Fruit fly (Drosophila melanogaster) whole organism: Measurements from ENCODE around the gene fig.

Experiments used
- CG8478 ChIP-seq: fragments of >200 bp; optimal IDR thresholded peaks from 2 replicates; lab custom pipeline; 2018; ENCODE audit warnings: inconsistent platforms
- Dll ChIP-seq: fragments of >200 bp; optimal IDR thresholded peaks from 2 replicates; lab custom pipeline; 2017
- EcR ChIP-seq, 2 experiments: fragments of >200 bp; optimal IDR thresholded peaks; 2 replicates each; lab custom pipeline; 2017; ENCODE audit warnings: missing biosample characterization in 2 of 2, missing genetic modification characterization in 2 of 2, missing genetic modification reagents in 2 of 2
- pan ChIP-seq: fragments of >200 bp; optimal IDR thresholded peaks from 2 replicates; lab custom pipeline; 2017
- psq ChIP-seq: fragments of >200 bp; optimal IDR thresholded peaks from 2 replicates; lab custom pipeline; 2017
- usp ChIP-seq: fragments of >200 bp; optimal IDR thresholded peaks from 2 replicates; lab custom pipeline; 2017; ENCODE audit warnings: missing biosample characterization, missing genetic modification characterization, mixed read lengths

Gene fig

DNA sequence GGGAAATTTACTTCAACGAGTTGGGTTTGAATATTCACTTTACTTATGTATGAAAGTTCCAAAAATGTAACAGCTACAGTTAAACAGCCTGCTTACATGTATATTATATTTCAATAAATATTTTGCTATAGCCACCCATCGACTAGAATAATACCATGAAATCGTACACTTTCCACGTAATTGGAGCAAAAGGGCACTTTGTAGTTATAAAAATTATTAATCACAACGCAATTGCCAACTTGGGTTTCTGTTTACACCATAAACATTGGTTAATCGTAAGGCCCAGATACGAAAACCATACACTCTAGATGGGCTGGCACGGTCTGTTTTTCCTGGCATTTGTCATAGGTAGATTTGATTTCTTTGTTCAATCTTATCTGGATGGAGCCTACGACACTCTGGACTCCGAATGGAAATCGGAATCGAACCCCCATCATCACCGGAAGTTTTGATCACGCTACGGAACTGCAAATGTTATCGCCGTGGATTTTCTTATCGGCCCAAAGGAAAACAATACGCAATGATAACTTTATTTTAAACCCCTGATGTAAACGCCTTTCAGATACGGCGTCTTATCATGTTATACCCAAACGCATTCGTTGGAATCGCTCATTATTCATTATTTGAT, at the start of gene fig:
fig (minus strand) TSS at position 51 of the 628 bp plus-strand sequence.
- no peak for TF ChIP-seq CG8478
- TF ChIP-seq Dll = no peak
- no peak for TF ChIP-seq EcR (GFP tag; optimal IDR thresholded peaks at IDR 0.05; lab: Kevin White, UChicago)
- no peak for TF ChIP-seq psq (lab: Kevin White, UChicago)
- no peak for TF ChIP-seq pan (lab: Kevin White, UChicago)
- no peak for TF ChIP-seq usp (GFP tag; lab: Kevin White, UChicago)

DNA sequence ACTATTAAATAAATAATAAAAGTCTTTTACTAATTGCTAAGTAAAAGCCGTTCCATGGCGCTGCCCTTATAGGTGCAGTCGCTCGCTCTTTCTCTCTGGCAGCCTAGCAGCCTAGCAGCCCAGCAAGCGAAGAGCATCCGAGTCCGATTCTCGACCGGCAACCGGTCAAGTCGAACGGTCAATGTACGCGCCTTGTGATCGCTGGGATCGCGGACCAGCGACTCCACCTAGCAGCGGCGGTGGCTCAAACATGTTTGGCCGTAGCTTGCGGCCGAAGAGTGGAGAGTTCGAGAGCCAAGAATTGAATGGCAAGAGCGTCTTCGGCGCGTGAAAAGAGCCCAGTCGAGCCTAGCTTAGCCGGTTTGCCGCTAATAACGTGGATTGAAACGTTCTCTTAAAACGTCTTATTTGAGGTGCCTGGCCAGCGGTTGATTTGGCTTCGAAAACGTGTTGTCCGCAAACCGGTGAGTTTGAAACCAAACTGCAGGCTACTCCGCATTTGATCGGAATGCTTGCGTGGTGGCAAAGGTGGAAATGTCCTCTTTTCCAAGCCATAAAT, 49.1 kb upstream of the fig start:
- TF ChIP-seq pan (lab: Kevin White, UChicago) = no peak
- no peak for TF ChIP-seq Dll
- TF ChIP-seq usp (GFP tag; lab: Kevin White, UChicago) = no peak
- TF ChIP-seq EcR (GFP tag; optimal IDR thresholded peaks at IDR 0.05; lab: Kevin White, UChicago) = no peak
- no peak for TF ChIP-seq psq (lab: Kevin White, UChicago)
- TF ChIP-seq CG8478 = no peak

dm6 chr3R:29818434-29819268, 38.4 kb upstream of the fig start, which contains the start of gene neo:
Gene neo (plus strand): TSS chr3R:29819131.
- TF ChIP-seq usp (GFP tag; lab: Kevin White, UChicago) (no peak), CG8478 (no peak), EcR (GFP tag; optimal IDR thresholded peaks at IDR 0.05; lab: Kevin White, UChicago) (no peak), Dll (peak; percentile 16), psq (lab: Kevin White, UChicago) (no peak), pan (lab: Kevin White, UChicago) (no peak)

DNA sequence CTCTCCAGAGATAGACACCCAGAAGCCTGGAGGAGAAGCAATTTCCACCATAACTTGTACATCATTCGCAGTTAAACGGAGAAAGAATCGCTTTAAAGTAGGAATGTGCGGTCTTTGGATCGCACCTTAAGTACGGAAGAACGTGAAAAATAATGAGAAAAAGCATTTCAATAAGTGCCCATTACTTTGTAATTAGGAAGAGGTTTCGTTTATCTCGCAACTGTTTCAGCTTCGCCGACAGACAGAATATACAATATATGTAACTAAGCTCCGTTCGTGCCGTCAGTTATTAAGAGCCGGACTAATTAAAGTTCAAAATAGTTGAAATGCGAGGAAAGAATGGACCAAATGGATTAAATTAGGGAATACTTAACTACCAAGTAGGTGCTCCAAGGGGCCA, 37.4 kb upstream of the fig start, which contains the start of gene CG7829:
CG7829 (minus strand) TSS at position 101 of the 400 bp plus-strand sequence.
- no peak for TF ChIP-seq CG8478
- TF ChIP-seq pan (lab: Kevin White, UChicago) = no peak
- TF ChIP-seq psq (lab: Kevin White, UChicago) = no peak
- no peak for TF ChIP-seq usp (GFP tag; lab: Kevin White, UChicago)
- no peak for TF ChIP-seq EcR (GFP tag; optimal IDR thresholded peaks at IDR 0.05; lab: Kevin White, UChicago)
- TF ChIP-seq Dll = no peak

DNA sequence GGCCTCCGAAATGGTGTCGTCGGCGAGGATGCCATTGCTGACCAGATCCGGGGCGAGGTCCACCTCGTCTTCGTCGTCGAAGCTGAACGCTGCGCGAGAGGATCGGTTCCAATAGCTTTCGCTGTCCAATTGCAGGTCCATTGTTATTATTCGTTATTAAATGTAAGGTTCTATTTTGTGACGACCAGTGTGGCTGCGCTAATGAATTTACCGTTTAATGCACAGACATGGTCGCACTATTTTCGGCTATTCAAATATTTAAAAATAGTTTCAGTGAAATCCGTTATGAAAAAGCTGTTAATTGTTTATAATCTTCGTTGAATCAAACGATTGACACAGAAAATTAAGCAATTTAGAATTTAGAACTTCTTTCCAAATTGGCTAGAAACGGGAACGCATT, 36.0 kb upstream of the fig start, which contains the start of gene Vps16B:
Vps16B (minus strand) TSS at position 186 of the 400 bp plus-strand sequence.
- TF ChIP-seq pan (lab: Kevin White, UChicago) (no peak), usp (GFP tag; lab: Kevin White, UChicago) (no peak), CG8478 (no peak), Dll (no peak), psq (lab: Kevin White, UChicago) (no peak), EcR (GFP tag; optimal IDR thresholded peaks at IDR 0.05; lab: Kevin White, UChicago) (no peak)

DNA sequence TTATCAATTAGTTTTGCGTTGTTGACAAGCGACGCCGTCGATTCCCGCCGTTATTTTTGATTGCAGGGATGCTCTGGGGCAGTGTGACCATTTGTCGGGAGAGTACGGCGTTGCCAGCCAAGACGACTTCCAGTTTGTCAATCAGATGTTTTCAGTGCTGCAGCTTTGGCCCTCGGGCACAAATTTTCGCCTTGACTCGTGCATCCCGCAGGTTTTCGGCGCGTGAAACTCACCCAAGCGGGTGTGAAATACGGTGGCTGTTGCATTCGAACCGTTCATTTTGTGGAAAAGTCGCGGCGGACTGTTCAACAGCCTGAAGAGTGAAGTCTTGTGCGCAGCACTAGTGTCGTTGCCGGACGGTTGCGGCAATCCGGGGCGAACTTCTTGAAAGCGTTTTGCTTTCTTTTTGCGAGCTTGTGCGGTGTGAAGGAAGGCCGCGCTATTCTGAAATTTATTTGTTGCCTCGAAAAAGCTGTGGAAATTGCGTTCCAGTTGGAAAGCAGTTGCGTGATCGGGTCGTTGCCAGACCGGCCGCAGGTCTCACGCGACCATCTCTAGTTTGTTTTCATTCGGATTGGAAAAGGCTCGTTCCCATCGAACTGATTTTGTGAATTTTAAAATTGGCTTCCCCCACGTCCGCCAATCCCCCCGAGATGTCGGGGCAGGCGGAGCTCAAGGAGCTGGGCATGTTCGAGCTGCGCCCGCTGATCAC, 26.6 kb upstream of the fig start, which contains the start of the genes ca and ncd:
ca (plus strand) TSS at position 130 of the 712 bp plus-strand sequence.
ncd (minus strand) TSS at position 446 of the 712 bp plus-strand sequence.
- no peak for TF ChIP-seq usp (GFP tag; lab: Kevin White, UChicago)

DNA sequence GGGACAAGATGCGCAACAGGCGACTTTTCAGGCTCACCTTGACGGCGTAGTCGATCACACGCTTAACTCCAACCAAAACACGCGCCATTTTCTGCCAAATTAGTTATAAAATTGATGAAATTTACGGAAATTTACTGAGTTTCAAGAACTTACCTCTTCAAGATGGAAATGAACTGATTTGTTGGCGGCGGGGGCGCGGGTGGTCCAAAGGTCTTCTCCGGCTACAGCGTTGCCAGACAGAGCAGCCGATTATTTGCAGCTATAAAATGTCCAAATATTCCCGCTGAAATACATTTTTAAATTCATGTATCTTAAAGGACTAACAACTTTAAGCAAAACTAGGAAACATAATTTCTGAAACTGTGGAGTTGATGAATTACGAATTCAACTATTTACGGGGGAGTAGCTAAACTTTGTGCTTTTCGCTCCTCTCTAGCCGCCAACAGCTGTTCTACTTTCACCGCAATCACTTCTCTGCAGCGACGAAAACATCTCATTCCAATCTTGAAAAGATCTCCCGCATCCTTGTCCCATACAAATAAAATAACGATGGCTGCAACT, 22.6 kb upstream of the fig start, which contains the start of the genes Etfb and CG7789:
Etfb (minus strand) TSS at position 193 of the 561 bp plus-strand sequence.
CG7789 (plus strand) TSS at position 444 of the 561 bp plus-strand sequence.
- TF ChIP-seq pan (lab: Kevin White, UChicago) = no peak
- TF ChIP-seq CG8478 = no peak
- no peak for TF ChIP-seq usp (GFP tag; lab: Kevin White, UChicago)
- TF ChIP-seq psq (lab: Kevin White, UChicago) = no peak
- no peak for TF ChIP-seq Dll
- TF ChIP-seq EcR (GFP tag; optimal IDR thresholded peaks at IDR 0.05; lab: Kevin White, UChicago) = no peak

dm6 chr3R:29799681-29800028, 19.4 kb upstream of the fig start:
- TF ChIP-seq usp (GFP tag; lab: Kevin White, UChicago) = no peak
- TF ChIP-seq EcR (GFP tag; optimal IDR thresholded peaks at IDR 0.05; lab: Kevin White, UChicago) = no peak
- no peak for TF ChIP-seq pan (lab: Kevin White, UChicago)

DNA sequence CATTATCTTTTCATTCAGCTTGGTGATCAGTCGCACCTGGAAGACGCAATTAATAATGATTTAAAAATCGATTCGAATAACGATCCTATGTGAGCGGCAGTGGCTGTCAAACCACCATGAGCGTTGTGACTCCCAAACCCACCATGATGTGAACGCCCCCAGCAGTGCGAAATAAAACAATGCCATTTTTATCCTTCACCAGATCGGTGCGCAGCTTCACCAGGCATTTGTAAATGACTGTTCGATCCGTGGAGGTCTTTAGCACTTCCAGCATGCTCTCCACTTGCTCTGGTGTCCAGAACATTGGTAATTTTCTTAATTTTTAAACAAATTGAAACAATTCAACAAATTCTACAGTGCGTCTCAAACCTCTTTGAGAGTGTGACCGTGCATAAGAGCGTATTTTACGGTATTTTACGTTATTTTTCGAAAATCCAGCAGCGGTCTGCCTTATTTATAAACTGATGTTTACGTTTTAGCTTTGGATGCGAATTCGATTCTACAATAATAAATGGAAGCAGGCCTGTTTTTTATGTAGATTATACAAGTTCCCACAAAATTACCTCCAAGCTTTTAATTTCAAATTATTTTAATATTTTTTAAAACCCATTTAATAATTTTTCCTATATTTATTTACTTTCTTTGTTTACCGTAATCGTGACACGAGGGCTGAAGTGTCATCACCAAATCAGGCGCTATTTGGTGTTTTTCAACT, 18.9 kb upstream of the fig start, which contains the start of the genes Rnb and Drice:
Rnb (minus strand) TSS at position 389 of the 715 bp plus-strand sequence.
Drice (plus strand) TSS at position 693 of the 715 bp plus-strand sequence.
- TF ChIP-seq CG8478 (no peak), EcR (GFP tag; optimal IDR thresholded peaks at IDR 0.05; lab: Kevin White, UChicago) (no peak), pan (lab: Kevin White, UChicago) (no peak), psq (lab: Kevin White, UChicago) (no peak), usp (GFP tag; lab: Kevin White, UChicago) (no peak), Dll (no peak)

- TF ChIP-seq psq (lab: Kevin White, UChicago) (no peak), Dll (no peak)
Measured at dm6 chr3R:29797183-29797582, 16.9 kb upstream of the fig start.
